Fruit fly (Drosophila melanogaster) whole organism, embryonic: ENCODE results near the gene Obp99c.

Source experiments
- Bdp1 ChIP-seq: fragments of 200-800 bp; sonication (Bioruptor generic); optimal IDR thresholded peaks from 3 replicates; lab custom pipeline; 2016; ENCODE audit warnings: missing biosample characterization, missing genetic modification characterization
- Bteb2 ChIP-seq: fragments of 200-800 bp; sonication (Bioruptor generic); optimal IDR thresholded peaks from 2 replicates; lab custom pipeline; 2016; ENCODE audit warnings: missing biosample characterization, missing genetic modification characterization
- CG10654 ChIP-seq: fragments of 200-800 bp; sonication (Bioruptor generic); optimal IDR thresholded peaks from 2 replicates; lab custom pipeline; 2016; ENCODE audit warnings: missing biosample characterization, missing genetic modification characterization
- CG11085 ChIP-seq: fragments of 200-800 bp; sonication (Bioruptor generic); IDR thresholded peaks from 2 replicates; pipeline ENCODE4 v1.3.6; 2022; ENCODE audit warnings: missing biosample characterization, missing genetic modification characterization
- CG11093 ChIP-seq: fragments of 200-800 bp; sonication (Bioruptor generic); IDR thresholded peaks from 3 replicates; pipeline ENCODE4 v1.3.6; 2022; ENCODE audit warnings: missing biosample characterization, missing genetic modification characterization
- CG11247 ChIP-seq: fragments of 200-800 bp; sonication (Bioruptor generic); IDR thresholded peaks from 2 replicates; pipeline ENCODE4 v1.3.6; 2022; ENCODE audit warnings: missing biosample characterization, missing genetic modification characterization
- CG11398 ChIP-seq: fragments of 200-800 bp; sonication (Bioruptor generic); optimal IDR thresholded peaks from 2 replicates; lab custom pipeline; 2016; ENCODE audit warnings: missing biosample characterization, missing genetic modification characterization
- CG13624 ChIP-seq: fragments of 200-800 bp; sonication (Bioruptor generic); optimal IDR thresholded peaks from 2 replicates; lab custom pipeline; 2016; ENCODE audit warnings: missing biosample characterization, missing genetic modification characterization
- CG16863 ChIP-seq: fragments of 200-800 bp; sonication (Bioruptor generic); optimal IDR thresholded peaks from 3 replicates; lab custom pipeline; 2016; ENCODE audit warnings: missing biosample characterization, missing genetic modification characterization
- CG17385 ChIP-seq: fragments of 200-800 bp; sonication (Bioruptor generic); optimal IDR thresholded peaks from 3 replicates; lab custom pipeline; 2018; ENCODE audit warnings: missing biosample characterization, mild to moderate bottlenecking, missing genetic modification characterization
- CG2678 ChIP-seq: fragments of 200-800 bp; sonication (Bioruptor generic); optimal IDR thresholded peaks from 3 replicates; lab custom pipeline; 2019; ENCODE audit warnings: missing biosample characterization, mild to moderate bottlenecking, missing genetic modification characterization, moderate library complexity
- CG30403 ChIP-seq: fragments of 200-800 bp; sonication (Bioruptor generic); optimal IDR thresholded peaks from 3 replicates; lab custom pipeline; 2016; ENCODE audit warnings: missing biosample characterization, missing genetic modification characterization
- CG32532 ChIP-seq: fragments of 200-800 bp; sonication (Bioruptor generic); IDR thresholded peaks from 2 replicates; pipeline ENCODE4 v1.3.6; 2022; ENCODE audit warnings: missing biosample characterization, missing genetic modification characterization
- CG32767 ChIP-seq: fragments of 200-800 bp; sonication (Bioruptor generic); IDR thresholded peaks from 2 replicates; pipeline ENCODE4 v1.3.6; 2022; ENCODE audit warnings: missing biosample characterization, missing genetic modification characterization
- CG33557 ChIP-seq: fragments of 200-800 bp; sonication (Bioruptor generic); optimal IDR thresholded peaks from 2 replicates; lab custom pipeline; 2019; ENCODE audit warnings: missing biosample characterization, mild to moderate bottlenecking, missing genetic modification characterization, moderate library complexity
- CG34224 ChIP-seq: fragments of 200-800 bp; sonication (Bioruptor generic); IDR thresholded peaks from 3 replicates; pipeline ENCODE4 v1.3.6; 2022; ENCODE audit warnings: missing biosample characterization, missing genetic modification characterization; ENCODE audit not compliant: partially characterized antibody
- CG4854 ChIP-seq: fragments of 200-800 bp; sonication (Bioruptor generic); optimal IDR thresholded peaks from 2 replicates; lab custom pipeline; 2016; ENCODE audit warnings: missing biosample characterization, missing genetic modification characterization, inconsistent platforms
- CG6654 ChIP-seq: fragments of 200-800 bp; sonication (Bioruptor generic); optimal IDR thresholded peaks from 2 replicates; lab custom pipeline; 2017; ENCODE audit warnings: missing biosample characterization, mild to moderate bottlenecking, missing genetic modification characterization
- CG7745 ChIP-seq: fragments of 200-800 bp; sonication (Bioruptor generic); optimal IDR thresholded peaks from 2 replicates; lab custom pipeline; 2018; ENCODE audit warnings: missing biosample characterization, mild to moderate bottlenecking, missing genetic modification characterization, moderate library complexity
- CG8281 ChIP-seq: fragments of 200-800 bp; sonication (Bioruptor generic); optimal IDR thresholded peaks from 2 replicates; lab custom pipeline; 2018; ENCODE audit warnings: missing biosample characterization, mild to moderate bottlenecking, missing genetic modification characterization, moderate library complexity
- CG8290 ChIP-seq, 3 experiments: fragments of 200-800 bp; sonication (Bioruptor generic); optimal IDR thresholded peaks; 2 replicates each; lab custom pipeline; 2016 to 2019; ENCODE audit warnings: missing biosample characterization in 3 of 3, missing genetic modification characterization in 3 of 3, mild to moderate bottlenecking in 2 of 3, moderate library complexity in 1 of 3
- CG8765 ChIP-seq: fragments of 200-800 bp; sonication (Bioruptor generic); IDR thresholded peaks from 2 replicates; pipeline ENCODE4 v1.3.6; 2022; ENCODE audit warnings: missing biosample characterization, missing genetic modification characterization
- CG9609 ChIP-seq: fragments of 200-800 bp; sonication (Bioruptor generic); optimal IDR thresholded peaks from 3 replicates; lab custom pipeline; 2016; ENCODE audit warnings: missing biosample characterization, missing genetic modification characterization
- CG9876 ChIP-seq: fragments of 200-800 bp; sonication (Bioruptor generic); optimal IDR thresholded peaks from 2 replicates; lab custom pipeline; 2016; ENCODE audit warnings: missing biosample characterization, missing genetic modification characterization
- Camta ChIP-seq: fragments of 200-800 bp; sonication (Bioruptor generic); optimal IDR thresholded peaks from 2 replicates; lab custom pipeline; 2016; ENCODE audit warnings: missing biosample characterization, missing genetic modification characterization
- Dfd ChIP-seq, 2 experiments: fragments of >200 bp; optimal IDR thresholded peaks; 2 replicates each; lab custom pipeline; 2017; ENCODE audit warnings: missing biosample characterization in 2 of 2, missing genetic modification characterization in 2 of 2
- H2.0 ChIP-seq: fragments of 200-800 bp; sonication (Bioruptor generic); IDR thresholded peaks from 2 replicates; pipeline ENCODE4 v1.3.6; 2022; ENCODE audit warnings: missing biosample characterization, missing genetic modification characterization
- HLH3B ChIP-seq: fragments of 200-800 bp; sonication (Bioruptor generic); IDR thresholded peaks from 2 replicates; pipeline ENCODE4 v1.3.6; 2022; ENCODE audit warnings: missing biosample characterization, missing genetic modification characterization
- Lim3 ChIP-seq: fragments of 200-800 bp; sonication (Bioruptor generic); IDR thresholded peaks from 2 replicates; pipeline ENCODE4 v1.3.6; 2022; ENCODE audit warnings: missing biosample characterization, missing genetic modification characterization
- NfI ChIP-seq: fragments of 200-800 bp; sonication (Bioruptor generic); optimal IDR thresholded peaks from 3 replicates; lab custom pipeline; 2018; ENCODE audit warnings: missing biosample characterization, mild to moderate bottlenecking, missing genetic modification characterization, moderate library complexity
- Taf1 ChIP-seq: fragments of 200-800 bp; sonication (Bioruptor generic); IDR thresholded peaks from 2 replicates; pipeline ENCODE4 v1.3.6; 2022; ENCODE audit warnings: missing biosample characterization, missing genetic modification characterization
- Trl ChIP-seq, 3 experiments: fragments of >200 bp in 2 of 3; fragments of 200-800 bp in 1 of 3; sonication (Bioruptor generic) in 1 of 3; optimal IDR thresholded peaks; 2 replicates in 1 of 3; 3 replicates in 2 of 3; lab custom pipeline; 2016 to 2017; ENCODE audit warnings: missing biosample characterization in 1 of 3, missing genetic modification characterization in 1 of 3
- ara ChIP-seq: fragments of 200-800 bp; sonication (Bioruptor generic); IDR thresholded peaks from 2 replicates; pipeline ENCODE4 v1.3.6; 2022; ENCODE audit warnings: missing biosample characterization, missing genetic modification characterization
- az2 ChIP-seq: fragments of 200-800 bp; sonication (Bioruptor generic); optimal IDR thresholded peaks from 3 replicates; lab custom pipeline; 2016; ENCODE audit warnings: missing biosample characterization, missing genetic modification characterization
- cad ChIP-seq: fragments of >200 bp; optimal IDR thresholded peaks from 2 replicates; lab custom pipeline; 2017; ENCODE audit warnings: missing biosample characterization, missing genetic modification characterization
- dan ChIP-seq: fragments of 200-800 bp; sonication (Bioruptor generic); IDR thresholded peaks from 2 replicates; pipeline ENCODE4 v1.3.6; 2022; ENCODE audit warnings: missing biosample characterization, missing genetic modification characterization
- exex ChIP-seq: fragments of 200-800 bp; sonication (Bioruptor generic); optimal IDR thresholded peaks from 4 replicates; lab custom pipeline; 2018; ENCODE audit warnings: missing biosample characterization, mild to moderate bottlenecking, missing genetic modification characterization, moderate library complexity
- eyg ChIP-seq: fragments of 200-800 bp; sonication (Bioruptor generic); optimal IDR thresholded peaks from 3 replicates; lab custom pipeline; 2016; ENCODE audit warnings: missing biosample characterization, missing genetic modification characterization
- fd96Cb ChIP-seq: fragments of 200-800 bp; sonication (Bioruptor generic); optimal IDR thresholded peaks from 2 replicates; lab custom pipeline; 2018; ENCODE audit warnings: missing biosample characterization, mild to moderate bottlenecking, missing genetic modification characterization, moderate library complexity
- hb ChIP-seq: fragments of 200-800 bp; sonication (Bioruptor generic); IDR thresholded peaks from 3 replicates; pipeline ENCODE4 v1.3.6; 2022; ENCODE audit warnings: missing biosample characterization, missing genetic modification characterization; ENCODE audit not compliant: partially characterized antibody
- jing ChIP-seq: fragments of 200-800 bp; sonication (Bioruptor generic); optimal IDR thresholded peaks from 2 replicates; lab custom pipeline; 2018; ENCODE audit warnings: missing biosample characterization, mild to moderate bottlenecking, missing genetic modification characterization
- klu ChIP-seq: fragments of 200-800 bp; sonication (Bioruptor generic); IDR thresholded peaks from 2 replicates; pipeline ENCODE4 v1.3.6; 2022; ENCODE audit warnings: missing biosample characterization, missing genetic modification characterization
- lmd ChIP-seq: fragments of 200-800 bp; sonication (Bioruptor generic); IDR thresholded peaks from 2 replicates; pipeline ENCODE4 v1.3.6; 2022; ENCODE audit warnings: missing biosample characterization, missing genetic modification characterization
- mld ChIP-seq: fragments of 200-800 bp; sonication (Bioruptor generic); IDR thresholded peaks from 3 replicates; pipeline ENCODE4 v1.3.6; 2022; ENCODE audit warnings: missing biosample characterization, missing genetic modification characterization; ENCODE audit not compliant: partially characterized antibody
- pfk ChIP-seq: fragments of 200-800 bp; sonication (Bioruptor generic); optimal IDR thresholded peaks from 2 replicates; lab custom pipeline; 2018; ENCODE audit warnings: missing biosample characterization, mild to moderate bottlenecking, missing genetic modification characterization, moderate library complexity
- run ChIP-seq: fragments of 200-800 bp; sonication (Bioruptor generic); optimal IDR thresholded peaks from 3 replicates; lab custom pipeline; 2018; ENCODE audit warnings: missing biosample characterization, mild to moderate bottlenecking, missing genetic modification characterization
- sc ChIP-seq, 3 experiments: fragments of >200 bp in 2 of 3; fragments of 200-800 bp in 1 of 3; sonication (Bioruptor generic) in 1 of 3; optimal IDR thresholded peaks; 2 replicates in 2 of 3; 3 replicates in 1 of 3; lab custom pipeline; 2017; ENCODE audit warnings: mild to moderate bottlenecking in 1 of 3, missing biosample characterization in 1 of 3, missing genetic modification characterization in 1 of 3, missing genetic modification reagents in 1 of 3
- ssp ChIP-seq: fragments of 200-800 bp; sonication (Bioruptor generic); IDR thresholded peaks from 2 replicates; pipeline ENCODE4 v1.3.6; 2022; ENCODE audit warnings: missing biosample characterization, missing genetic modification characterization
- tx ChIP-seq: fragments of 200-800 bp; sonication (Bioruptor generic); optimal IDR thresholded peaks from 2 replicates; lab custom pipeline; 2016; ENCODE audit warnings: missing biosample characterization, missing genetic modification characterization
- vfl ChIP-seq: fragments of 200-800 bp; sonication (Bioruptor generic); optimal IDR thresholded peaks from 2 replicates; lab custom pipeline; 2016; ENCODE audit warnings: missing biosample characterization, missing genetic modification characterization

The Obp99c gene

DNA sequence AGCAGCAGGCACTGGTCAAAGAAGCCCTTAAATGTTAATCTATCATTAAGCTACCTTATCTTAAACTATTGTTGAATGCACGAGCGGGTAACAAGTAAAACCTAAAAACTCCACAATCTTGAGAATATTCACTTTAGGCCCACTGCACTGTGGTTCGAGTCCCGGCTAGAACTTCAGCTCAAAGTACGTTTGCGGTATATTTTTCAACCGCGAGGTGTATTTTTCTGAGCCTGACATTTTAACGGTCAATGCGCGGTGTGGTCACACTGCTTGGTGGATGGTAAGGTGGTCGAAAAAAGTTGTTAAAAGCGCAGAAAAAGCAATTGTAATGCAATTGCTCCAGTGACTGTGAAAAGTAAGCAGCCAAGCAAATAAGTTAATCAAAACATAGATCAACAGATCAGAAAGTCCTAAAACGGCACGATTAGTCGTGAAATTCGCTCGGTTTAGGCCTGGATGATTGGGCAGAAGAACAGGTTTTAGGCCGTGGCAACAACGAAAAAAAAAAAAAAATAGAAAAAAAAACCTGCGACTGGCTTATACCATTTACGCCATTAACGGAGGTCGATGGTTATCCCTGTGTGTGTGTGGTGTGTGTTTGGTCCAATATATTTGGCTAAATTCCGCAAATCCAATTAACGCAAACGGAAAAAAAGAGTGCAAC is 36.6 kb upstream of the Obp99c start, which contains the start of gene Kul (continued):
- no peak for TF ChIP-seq CG16863
- TF ChIP-seq CG8765 = no peak
- TF ChIP-seq Bteb2 (GFP tag; lab: Kevin White, UChicago) = no peak
- TF ChIP-seq H2.0 (GFP tag; lab: Robert Waterston, UW) = no peak
- TF ChIP-seq Dfd (GFP tag; optimal IDR thresholded peaks at IDR 0.05; lab: Kevin White, UChicago) = no peak
- no peak for TF ChIP-seq ssp (GFP tag; lab: Robert Waterston, UW)
- no peak for TF ChIP-seq Trl (optimal IDR thresholded peaks at IDR 0.05; lab: Kevin White, UChicago)
- no peak for TF ChIP-seq Trl (GFP tag; optimal IDR thresholded peaks at IDR 0.05; lab: Kevin White, UChicago)
- TF ChIP-seq CG11247 (GFP tag; lab: Robert Waterston, UW) = no peak
- TF ChIP-seq CG9609 (GFP tag; lab: Kevin White, UChicago) = peak; percentile 20
- no peak for TF ChIP-seq lmd (GFP tag; lab: Robert Waterston, UW)
- TF ChIP-seq pfk (GFP tag; lab: Kevin White, UChicago) = no peak
- no peak for TF ChIP-seq CG2678 (tag; lab: Kevin White, UChicago)
- no peak for TF ChIP-seq Taf1 (GFP tag; lab: Robert Waterston, UW)
- no peak for TF ChIP-seq CG6654 (GFP tag; lab: Kevin White, UChicago)
- TF ChIP-seq Bdp1 (GFP tag; lab: Kevin White, UChicago) = no peak
- no peak for TF ChIP-seq CG11093
- TF ChIP-seq ara (GFP tag; lab: Robert Waterston, UW) = 0 out of 2 replicates have a peak, but pooled peaks have one; percentile 16
- no peak for TF ChIP-seq sc (optimal IDR thresholded peaks at IDR 0.05; lab: Kevin White, UChicago)
- TF ChIP-seq sc (GFP tag; optimal IDR thresholded peaks at IDR 0.05; lab: Kevin White, UChicago) = no peak
- TF ChIP-seq CG7745 = no peak
- no peak for TF ChIP-seq mld
- TF ChIP-seq Camta (GFP tag; lab: Kevin White, UChicago) = no peak
- no peak for TF ChIP-seq vfl (GFP tag; lab: Kevin White, UChicago)
- TF ChIP-seq CG17385 = no peak
- TF ChIP-seq HLH3B = peak; percentile 32; the same call in 1 of the 2 replicates
- TF ChIP-seq eyg = no peak
- no peak for TF ChIP-seq fd96Cb (tag; lab: Kevin White, UChicago)
- TF ChIP-seq CG4854 = no peak
- TF ChIP-seq Lim3 (GFP tag; lab: Robert Waterston, UW) = no peak
- TF ChIP-seq exex (tag; lab: Kevin White, UChicago) = no peak
- no peak for TF ChIP-seq az2 (GFP tag; lab: Kevin White, UChicago)
- TF ChIP-seq dan (GFP tag; lab: Robert Waterston, UW) = no peak
- TF ChIP-seq hb (GFP tag; lab: Robert Waterston, UW) = no peak
- peak; percentile 12 for TF ChIP-seq CG11398 (GFP tag; lab: Kevin White, UChicago)
- TF ChIP-seq CG8290 (GFP tag; optimal IDR thresholded peaks at IDR 0.05; lab: Kevin White, UChicago) = no peak
- no peak for TF ChIP-seq CG8290 (tag; optimal IDR thresholded peaks at IDR 0.05; lab: Kevin White, UChicago)
- TF ChIP-seq CG13624 (GFP tag; lab: Kevin White, UChicago) = no peak
- TF ChIP-seq klu (GFP tag; lab: Robert Waterston, UW) = no peak
- peak; percentile 47; the same call in 1 of the 3 replicates for TF ChIP-seq CG34224 (GFP tag; lab: Robert Waterston, UW)
- TF ChIP-seq CG30403 (GFP tag; lab: Kevin White, UChicago) = peak; percentile 36
- no peak for TF ChIP-seq run (tag; lab: Kevin White, UChicago)
- no peak for TF ChIP-seq CG10654 (GFP tag; lab: Kevin White, UChicago)
- no peak for TF ChIP-seq CG9876 (GFP tag; lab: Kevin White, UChicago)
- TF ChIP-seq CG11085 (GFP tag; lab: Robert Waterston, UW) = no peak
- no peak for TF ChIP-seq jing (GFP tag; lab: Kevin White, UChicago)
- peak; percentile 29 for TF ChIP-seq NfI
- no peak for TF ChIP-seq CG33557 (GFP tag; lab: Kevin White, UChicago)
- TF ChIP-seq CG32767 (GFP tag; lab: Robert Waterston, UW) = no peak
- no peak for TF ChIP-seq cad (GFP tag; lab: Kevin White, UChicago)
- peak; percentile 40 for TF ChIP-seq CG32532
- no peak for TF ChIP-seq CG8281 (tag; lab: Kevin White, UChicago)
- no peak for TF ChIP-seq tx (GFP tag; lab: Kevin White, UChicago)
